Worm (Caenorhabditis elegans) whole organism, early embryonic: Measurements from ENCODE around the gene Y62E10A.20.

Source experiments
- ama-1 ChIP-seq: fragments of 150-350 bp; optimal IDR thresholded peaks from 2 replicates; lab custom pipeline; 2014
- ets-7 ChIP-seq: sonication (generic microtip); optimal IDR thresholded peaks from 2 replicates; lab custom pipeline; 2016; ENCODE audit warnings: missing genotype, missing genetic modification characterization, missing compliant biosample characterization
- hmg-4 ChIP-seq: fragments of 200-800 bp; sonication (Bioruptor generic); optimal IDR thresholded peaks from 2 replicates; lab custom pipeline; 2018; ENCODE audit warnings: mild to moderate bottlenecking, missing genetic modification characterization, missing compliant biosample characterization
- pes-1 ChIP-seq: fragments of 200-800 bp; sonication (Bioruptor generic); IDR thresholded peaks from 2 replicates; pipeline ENCODE4 v1.3.6; 2022; ENCODE audit warnings: missing genetic modification reagents, missing genetic modification characterization, missing compliant biosample characterization

- TF ChIP-seq ama-1 (lab: Kevin White, UChicago) (no peak), pes-1 (GFP tag; lab: Robert Waterston, UW) (peak; percentile 69), hmg-4 (peak; percentile 19), ets-7 (peak; percentile 26)
Observed at ce11 chrIV:13386043-13386442, at the start of gene Y62E10A.20, which contains the start of the genes Y62E10A.23 and mdt-9.
